Worm (Caenorhabditis elegans): ENCODE data around the gene Y47D7A.19.

Y47D7A.19 gene

DNA sequence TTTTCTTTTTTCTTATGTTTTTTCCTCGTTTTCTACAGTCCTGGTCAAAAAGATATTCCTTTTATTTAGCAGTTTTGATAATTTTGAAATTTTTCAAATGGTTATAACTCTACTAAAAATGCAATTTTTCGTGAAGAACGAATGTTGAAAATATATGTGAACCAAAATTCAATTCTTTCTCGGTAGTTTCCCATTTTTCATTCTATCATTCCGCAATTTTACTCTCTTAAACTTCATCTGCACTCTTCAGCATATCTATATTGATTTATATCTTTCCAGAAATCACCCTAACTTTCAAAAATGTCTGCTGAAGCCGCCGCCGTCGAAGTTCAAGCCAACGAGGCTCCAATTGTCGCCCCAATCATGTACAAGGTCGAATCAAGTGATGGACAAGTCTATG lies 2.0 kb upstream of the Y47D7A.19 start, which contains the start of gene skr-7:
Gene skr-7, plus strand, starts transcription at position 301 of the 400 bp plus-strand sequence.
- TF ChIP-seq hlh-1 (tag; optimal IDR thresholded peaks at IDR 0.05) (no peak), ceh-39 (tag; optimal IDR thresholded peaks at IDR 0.05) (no peak), ces-1 (GFP tag; optimal IDR thresholded peaks at IDR 0.05) (no peak), M03D4.4 (tag; optimal IDR thresholded peaks at IDR 0.05) (no peak), unc-39 (tag; optimal IDR thresholded peaks at IDR 0.05) (no peak), ceh-43 (GFP tag; optimal IDR thresholded peaks at IDR 0.05) (no peak), lin-32 (GFP tag; optimal IDR thresholded peaks at IDR 0.05) (no peak), bed-3 (GFP tag; optimal IDR thresholded peaks at IDR 0.05) (no peak), nhr-237 (tag; optimal IDR thresholded peaks at IDR 0.05) (no peak), cnd-1 (tag; optimal IDR thresholded peaks at IDR 0.05) (no peak), blmp-1 (tag; optimal IDR thresholded peaks at IDR 0.05) (no peak), flh-1 (GFP tag; optimal IDR thresholded peaks at IDR 0.05) (no peak), zip-8 (tag; optimal IDR thresholded peaks at IDR 0.05) (no peak), unc-62 (GFP tag; optimal IDR thresholded peaks at IDR 0.05) (no peak), nhr-12 (tag; optimal IDR thresholded peaks at IDR 0.05) (no peak), nhr-76 (tag; optimal IDR thresholded peaks at IDR 0.05) (no peak), ztf-11 (tag; optimal IDR thresholded peaks at IDR 0.05) (no peak)

DNA sequence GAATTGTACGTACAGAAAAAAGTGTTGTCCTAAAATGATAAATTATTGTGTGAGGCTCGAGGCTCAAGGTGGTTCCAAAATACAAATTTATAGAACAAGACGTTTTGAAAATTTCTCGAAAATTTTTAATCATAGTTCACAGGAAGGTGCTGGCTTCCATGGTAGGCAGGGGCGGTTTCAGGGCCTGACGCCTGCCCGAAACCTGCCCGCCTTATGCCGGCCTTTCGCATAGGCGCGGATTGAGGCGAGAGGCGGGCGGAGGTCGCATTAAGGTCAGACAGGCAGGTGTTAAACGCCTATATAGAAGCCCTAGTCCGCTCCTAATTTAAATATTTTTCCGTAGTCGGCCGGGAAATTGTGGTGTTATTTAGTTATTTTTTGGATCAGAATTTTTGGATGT lies 1.1 kb upstream of the Y47D7A.19 start:
- no peak for TF ChIP-seq elt-1 (tag; optimal IDR thresholded peaks at IDR 0.05; ENCODE audit: borderline replicate concordance, insufficient read depth)
- TF ChIP-seq tbx-8 (GFP tag; optimal IDR thresholded peaks at IDR 0.05): no peak
- no peak for TF ChIP-seq nhr-237 (tag; optimal IDR thresholded peaks at IDR 0.05)
- TF ChIP-seq ztf-11 (tag; optimal IDR thresholded peaks at IDR 0.05): no peak

DNA sequence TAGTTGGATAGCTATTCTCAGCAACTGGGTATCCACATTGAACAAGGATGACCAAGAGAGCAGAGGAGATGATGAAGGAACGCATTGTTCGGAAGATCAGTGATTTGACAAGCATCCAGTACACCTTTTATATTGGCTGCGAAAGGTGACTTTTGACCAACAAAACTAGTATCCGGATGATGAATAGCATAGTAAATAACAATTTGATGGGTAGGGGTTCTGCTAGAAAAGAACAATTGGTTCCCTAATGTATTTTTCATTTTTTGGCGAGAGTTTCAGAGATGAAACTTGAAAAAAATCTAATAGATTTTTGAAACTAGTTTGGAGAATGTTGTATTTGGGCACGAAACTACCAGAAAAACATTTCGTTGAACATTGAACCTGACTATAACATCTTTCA lies 4.1 kb downstream of the Y47D7A.19 start, which contains the start of gene Y47D7A.11:
Gene Y47D7A.11, minus strand, starts transcription at position 101 of the 400 bp plus-strand sequence.
- TF ChIP-seq sptf-1 (tag; optimal IDR thresholded peaks at IDR 0.05): no peak
- no peak for TF ChIP-seq unc-39 (tag; optimal IDR thresholded peaks at IDR 0.05)
- TF ChIP-seq zip-8 (tag; optimal IDR thresholded peaks at IDR 0.05): no peak
- TF ChIP-seq unc-120 (tag; optimal IDR thresholded peaks at IDR 0.05; ENCODE audit: poor library complexity, severe bottlenecking): no peak
- no peak for TF ChIP-seq elt-1 (tag; optimal IDR thresholded peaks at IDR 0.05; ENCODE audit: borderline replicate concordance, insufficient read depth)
- TF ChIP-seq ham-2 (GFP tag; optimal IDR thresholded peaks at IDR 0.05): no peak
- TF ChIP-seq cnd-1 (tag; optimal IDR thresholded peaks at IDR 0.05): no peak
- no peak for TF ChIP-seq drap-1 (GFP tag; optimal IDR thresholded peaks at IDR 0.05)

DNA sequence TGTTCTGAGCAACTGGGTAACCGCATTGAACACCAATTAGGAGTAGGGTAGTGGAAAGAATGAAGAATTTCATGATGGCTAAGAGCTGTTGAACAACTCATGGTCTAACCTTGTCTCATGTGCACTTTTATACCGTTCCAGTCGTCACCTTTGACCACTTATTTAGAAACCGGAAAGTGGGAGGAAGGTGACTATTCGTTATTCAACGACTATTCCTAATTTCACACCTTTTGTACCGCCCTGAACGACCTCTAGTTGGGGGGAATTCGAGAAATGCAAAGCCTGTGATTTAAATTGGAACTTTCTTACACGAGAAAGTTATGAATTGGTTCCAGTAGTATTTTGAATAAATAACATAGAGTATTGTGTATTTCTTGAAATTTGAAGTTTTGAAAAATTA lies 5.4 kb downstream of the Y47D7A.19 start, which contains the start of gene Y47D7A.12:
Gene Y47D7A.12, minus strand, starts transcription at position 101 of the 400 bp plus-strand sequence.
- TF ChIP-seq pha-4 (tag; optimal IDR thresholded peaks at IDR 0.05) (no peak), sem-2 (GFP tag; optimal IDR thresholded peaks at IDR 0.05) (no peak), elt-3 (tag; optimal IDR thresholded peaks at IDR 0.05) (no peak), nhr-2 (tag; optimal IDR thresholded peaks at IDR 0.05) (no peak), flh-1 (GFP tag; optimal IDR thresholded peaks at IDR 0.05) (no peak), M03D4.4 (tag; optimal IDR thresholded peaks at IDR 0.05) (no peak), lin-32 (GFP tag; optimal IDR thresholded peaks at IDR 0.05) (no peak), sptf-1 (tag; optimal IDR thresholded peaks at IDR 0.05) (no peak)

DNA sequence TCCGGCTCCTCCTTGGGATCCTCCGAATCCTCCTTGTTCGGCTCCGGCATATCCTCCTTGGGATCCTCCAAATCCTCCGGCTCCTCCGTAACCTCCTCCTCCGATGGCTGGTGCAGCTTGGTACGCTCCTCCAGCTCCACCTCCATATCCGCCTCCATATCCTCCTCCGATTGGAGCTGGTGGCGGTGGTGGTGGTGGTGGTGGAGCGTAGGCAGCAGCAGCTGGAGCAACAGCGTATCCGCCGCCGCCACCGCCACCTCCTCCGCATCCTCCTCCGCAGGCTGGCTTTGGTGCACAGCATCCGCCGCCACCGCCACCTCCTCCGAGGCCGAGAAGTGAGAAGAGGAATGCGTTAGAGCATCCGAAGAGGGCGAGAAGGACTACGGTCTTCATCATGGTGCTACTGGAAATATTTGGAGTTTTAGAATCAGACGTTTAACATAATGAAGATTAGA lies 8.7 kb downstream of the Y47D7A.19 start, which contains the start of gene Y47D7A.15:
Gene Y47D7A.15, minus strand, starts transcription at position 405 of the 455 bp plus-strand sequence.
- TF ChIP-seq cnd-1 (tag; optimal IDR thresholded peaks at IDR 0.05): no peak
- TF ChIP-seq blmp-1 (tag; optimal IDR thresholded peaks at IDR 0.05): no peak
- TF ChIP-seq sem-2 (GFP tag; optimal IDR thresholded peaks at IDR 0.05): no peak
- TF ChIP-seq ceh-39 (tag; optimal IDR thresholded peaks at IDR 0.05): no peak
- no peak for TF ChIP-seq unc-62 (GFP tag; optimal IDR thresholded peaks at IDR 0.05)
- no peak for TF ChIP-seq mab-5 (tag; optimal IDR thresholded peaks at IDR 0.05)
- TF ChIP-seq hlh-1 (tag; optimal IDR thresholded peaks at IDR 0.05): no peak
- no peak for TF ChIP-seq nhr-12 (tag; optimal IDR thresholded peaks at IDR 0.05)
- no peak for TF ChIP-seq lin-13 (tag; optimal IDR thresholded peaks at IDR 0.05)
- no peak for TF ChIP-seq nhr-237 (tag; optimal IDR thresholded peaks at IDR 0.05)
- TF ChIP-seq pha-4 (tag; optimal IDR thresholded peaks at IDR 0.05): no peak
- TF ChIP-seq drap-1 (GFP tag; optimal IDR thresholded peaks at IDR 0.05): no peak
- no peak for TF ChIP-seq sptf-1 (tag; optimal IDR thresholded peaks at IDR 0.05)
- TF ChIP-seq snpc-4 (tag; optimal IDR thresholded peaks at IDR 0.05): no peak
- TF ChIP-seq zip-8 (tag; optimal IDR thresholded peaks at IDR 0.05): no peak
- TF ChIP-seq ceh-83 (GFP tag; optimal IDR thresholded peaks at IDR 0.05): no peak
